Fruit fly (Drosophila melanogaster): ENCODE results near the gene Sh3beta.
A peak's percentile ranks its signal among the peaks of the same experiment; 100 is the strongest.

The Sh3beta gene

dm6 chr3L:7387814-7388213 is 18.8 kb upstream of the Sh3beta start, which contains the start of gene CG8564:
CG8564 (minus strand) TSS chr3L:7387914.
- TF ChIP-seq lov (optimal IDR thresholded peaks at IDR 0.05): no peak
- 0 out of 3 replicates have a peak, but pooled peaks have one; percentile 37 for TF ChIP-seq lov (GFP tag; IDR thresholded peaks at IDR 0.05)
- peak; percentile 13 for TF ChIP-seq Ets65A (GFP tag)
- no peak for TF ChIP-seq twi (tag; optimal IDR thresholded peaks at IDR 0.05)

dm6 chr3L:7381359-7381976 is 12.4 kb upstream of the Sh3beta start, which contains the start of the genes SMSr and smid:
SMSr (minus strand) TSS chr3L:7381474.
smid (plus strand) TSS chr3L:7381614.
- TF ChIP-seq BEAF-32 (GFP tag; optimal IDR thresholded peaks at IDR 0.05): peak; percentile 97
- no peak for TF ChIP-seq CG12236 (GFP tag; optimal IDR thresholded peaks at IDR 0.05)
- 0 out of 2 replicates have a peak, but pooled peaks have one; percentile 23 for TF ChIP-seq Ada2b (GFP tag; IDR thresholded peaks at IDR 0.05)
- peak; percentile 52 for TF ChIP-seq HmgZ (tag; optimal IDR thresholded peaks at IDR 0.05)
- TF ChIP-seq fd96Cb (tag; optimal IDR thresholded peaks at IDR 0.05): peak; percentile 39
- TF ChIP-seq esg (GFP tag; conservative IDR thresholded peaks at IDR 0.05): no peak
- TF ChIP-seq CG10543 (GFP tag; optimal IDR thresholded peaks at IDR 0.05): no peak
- TF ChIP-seq CG11504 (tag; optimal IDR thresholded peaks at IDR 0.05): peak; percentile 73
- TF ChIP-seq Ptx1 (GFP tag; IDR thresholded peaks at IDR 0.05): peak; percentile 71
- no peak for TF ChIP-seq cad (GFP tag; optimal IDR thresholded peaks at IDR 0.05)
- no peak for TF ChIP-seq CkIIα-i1 (GFP tag; IDR thresholded peaks at IDR 0.05)
- TF ChIP-seq Antp (GFP tag; optimal IDR thresholded peaks at IDR 0.05): peak; percentile 52
- TF ChIP-seq HLH54F (GFP tag; optimal IDR thresholded peaks at IDR 0.05): peak; percentile 55
- TF ChIP-seq CG14710 (tag; optimal IDR thresholded peaks at IDR 0.05): peak; percentile 85
- no peak for TF ChIP-seq CG14965 (GFP tag; optimal IDR thresholded peaks at IDR 0.05; ENCODE audit: borderline replicate concordance)
- no peak for TF ChIP-seq CG10431 (GFP tag; optimal IDR thresholded peaks at IDR 0.05)
- no peak for TF ChIP-seq CG1233 (GFP tag; optimal IDR thresholded peaks at IDR 0.05)
- TF ChIP-seq bsh (GFP tag; optimal IDR thresholded peaks at IDR 0.05): peak in 1 of 2 experiments; percentile 47
- TF ChIP-seq CG4424 (GFP tag; optimal IDR thresholded peaks at IDR 0.05): peak; percentile 42
- peak; percentile 55 for TF ChIP-seq Meics (GFP tag; optimal IDR thresholded peaks at IDR 0.05)
- no peak for TF ChIP-seq TFAM (GFP tag; optimal IDR thresholded peaks at IDR 0.05)
- TF ChIP-seq CG10366 (GFP tag; IDR thresholded peaks at IDR 0.05): peak; percentile 46; the same call in 1 of the 2 replicates
- no peak for TF ChIP-seq CG17385 (GFP tag; optimal IDR thresholded peaks at IDR 0.05)
- no peak for TF ChIP-seq pros (GFP tag; optimal IDR thresholded peaks at IDR 0.05)
- no peak for TF ChIP-seq CG7928 (GFP tag; optimal IDR thresholded peaks at IDR 0.05)
- TF ChIP-seq CG14667 (GFP tag; IDR thresholded peaks at IDR 0.05): no peak
- peak; percentile 54 for TF ChIP-seq Chrac-16 (GFP tag; optimal IDR thresholded peaks at IDR 0.05)
- no peak for TF ChIP-seq CG13296 (GFP tag; optimal IDR thresholded peaks at IDR 0.05)
- peak; percentile 70 for TF ChIP-seq Ets97D (GFP tag; optimal IDR thresholded peaks at IDR 0.05)
- no peak for TF ChIP-seq Hr39 (optimal IDR thresholded peaks at IDR 0.05)
- TF ChIP-seq Eip74EF (GFP tag; optimal IDR thresholded peaks at IDR 0.05): peak; percentile 25 to 73
- TF ChIP-seq crol (GFP tag; IDR thresholded peaks at IDR 0.05): no peak
- TF ChIP-seq sqz (GFP tag; optimal IDR thresholded peaks at IDR 0.05): peak; percentile 25
- peak; percentile 36 for TF ChIP-seq BtbVII (GFP tag; optimal IDR thresholded peaks at IDR 0.05)
- TF ChIP-seq CG13624 (GFP tag; optimal IDR thresholded peaks at IDR 0.05): peak; percentile 43
- no peak for TF ChIP-seq Drgx (GFP tag; IDR thresholded peaks at IDR 0.05)
- no peak for TF ChIP-seq jigr1 (GFP tag; IDR thresholded peaks at IDR 0.05)
- peak; percentile 57 for TF ChIP-seq MBD-R2 (GFP tag; IDR thresholded peaks at IDR 0.05)
- peak; percentile 85 for TF ChIP-seq ftz-f1 (GFP tag; optimal IDR thresholded peaks at IDR 0.05)
- peak; percentile 54 for TF ChIP-seq chn (GFP tag; optimal IDR thresholded peaks at IDR 0.05)
- peak; percentile 54 for TF ChIP-seq CG12942 (GFP tag; optimal IDR thresholded peaks at IDR 0.05)
- no peak for TF ChIP-seq Atf-2 (GFP tag; optimal IDR thresholded peaks at IDR 0.05)
- TF ChIP-seq gcm (GFP tag; optimal IDR thresholded peaks at IDR 0.05): peak; percentile 54
- TF ChIP-seq CG3726 (GFP tag; IDR thresholded peaks at IDR 0.05): no peak
- no peak for TF ChIP-seq Hr78 (GFP tag; optimal IDR thresholded peaks at IDR 0.05)
